Fruit fly (Drosophila melanogaster) S2 (cell line): ENCODE data around the gene CG13384.

Experiments
- CG8478 ChIP-seq: fragments of >200 bp; optimal IDR thresholded peaks from 2 replicates; lab custom pipeline; 2018
- CTCF ChIP-seq, 2 experiments: fragments of >200 bp; optimal IDR thresholded peaks; 2 replicates each; lab custom pipeline; 2018

CG13384 gene

DNA sequence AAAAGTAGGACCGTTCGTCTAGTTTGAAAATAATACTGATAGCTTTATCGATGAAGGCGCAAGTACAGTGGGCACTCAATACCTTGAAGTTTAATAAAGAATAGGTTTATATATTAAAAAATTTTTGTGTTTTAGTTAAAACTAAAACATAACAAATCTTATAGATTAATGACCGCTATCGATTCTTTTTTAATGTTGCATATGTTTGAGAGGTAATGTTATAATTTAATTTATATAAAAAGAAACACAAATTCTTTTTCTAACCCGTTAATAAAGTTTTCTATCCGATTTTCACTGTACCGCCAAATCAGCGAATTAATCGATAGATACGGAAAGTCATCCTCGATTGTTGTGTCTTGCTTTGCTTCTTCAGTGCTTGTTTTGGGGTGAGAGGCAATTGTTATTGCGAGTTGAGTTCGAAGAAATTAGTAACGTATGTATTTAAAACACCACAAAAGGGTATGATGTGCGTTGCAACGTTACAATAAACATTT is at the start of gene CG13384, which contains the start of gene Dad1:
Gene CG13384, plus strand, starts transcription at position 348 of the 494 bp plus-strand sequence.
Gene Dad1, minus strand, starts transcription at position 30 of the 494 bp plus-strand sequence.
- no peak for TF ChIP-seq CG8478
- TF ChIP-seq CTCF (optimal IDR thresholded peaks at IDR 0.05; lab: Kevin White, UChicago), result no peak

DNA sequence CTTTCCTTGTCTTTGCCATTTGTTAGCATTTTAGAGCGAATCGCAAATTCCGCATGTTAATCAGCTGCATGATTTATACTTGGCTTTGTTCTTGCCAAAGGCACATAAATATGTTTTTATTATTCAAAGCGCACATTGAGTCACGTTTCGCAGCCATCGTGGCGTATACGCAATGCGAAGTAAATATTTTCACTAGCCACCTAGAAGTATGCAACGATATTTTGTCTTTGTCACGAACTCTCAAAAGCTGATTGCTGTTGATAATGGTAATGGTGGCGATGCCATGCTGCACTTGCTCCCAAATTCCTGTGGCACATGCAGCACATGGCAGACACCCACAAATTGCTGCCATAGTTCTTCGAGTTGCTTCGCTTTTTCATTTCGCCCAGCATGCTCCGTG is 49.5 kb upstream of the CG13384 start:
- TF ChIP-seq CG8478, result no peak
- TF ChIP-seq CTCF (optimal IDR thresholded peaks at IDR 0.05; lab: Kevin White, UChicago), result no peak

DNA sequence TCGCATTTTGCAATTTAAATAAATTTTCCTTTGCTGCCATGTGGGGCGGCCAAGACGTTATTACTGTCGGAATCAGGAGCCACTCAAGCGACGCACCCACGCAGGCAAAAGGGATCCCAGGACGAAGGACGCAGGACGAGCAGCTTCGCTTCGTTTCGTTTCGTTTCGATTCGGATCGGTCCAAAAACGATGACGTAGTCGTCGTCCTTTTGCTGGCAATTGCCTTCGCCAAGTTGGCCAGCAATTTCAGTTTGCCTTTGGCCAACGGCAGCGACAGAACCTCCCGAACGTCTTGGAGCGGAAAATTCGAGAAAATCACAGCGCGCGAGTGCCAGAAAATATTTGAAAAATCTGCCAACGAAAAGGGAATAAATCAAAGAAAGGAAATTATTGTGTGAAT is 46.2 kb upstream of the CG13384 start, which contains the start of gene witty:
Gene witty, plus strand, starts transcription at position 249 of the 400 bp plus-strand sequence.
- TF ChIP-seq CG8478, result no peak
- TF ChIP-seq CTCF (optimal IDR thresholded peaks at IDR 0.05; lab: Kevin White, UChicago), result no peak

DNA sequence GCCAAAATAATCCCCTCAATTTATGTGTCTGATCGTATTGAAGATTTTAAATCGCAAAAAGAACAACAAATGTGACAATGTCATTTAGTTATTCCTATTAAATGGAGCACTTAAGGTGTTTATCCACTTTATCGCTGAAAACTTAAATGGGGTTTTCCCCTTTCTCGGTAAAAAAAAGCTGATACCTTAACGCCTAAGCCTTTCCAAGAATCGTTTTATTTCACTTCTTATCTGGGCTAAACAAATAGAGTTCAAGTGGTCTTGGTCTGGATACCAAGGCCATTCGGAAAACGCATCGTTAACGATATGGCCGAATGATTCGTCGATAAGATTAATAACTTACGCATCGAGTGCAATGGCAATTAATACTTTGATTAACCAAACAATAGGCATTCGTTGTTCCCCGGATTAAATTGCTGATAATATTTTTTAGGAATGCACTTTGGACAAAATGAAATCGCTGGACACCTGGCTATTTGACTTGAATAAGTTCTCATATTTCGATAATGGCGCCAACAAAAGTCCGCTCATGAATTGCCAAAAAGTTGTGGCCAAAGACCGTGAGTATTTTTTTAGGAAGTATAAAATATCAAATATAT is 44.4 kb upstream of the CG13384 start:
- TF ChIP-seq CG8478 (no peak), CTCF (optimal IDR thresholded peaks at IDR 0.05; lab: Kevin White, UChicago) (no peak)

DNA sequence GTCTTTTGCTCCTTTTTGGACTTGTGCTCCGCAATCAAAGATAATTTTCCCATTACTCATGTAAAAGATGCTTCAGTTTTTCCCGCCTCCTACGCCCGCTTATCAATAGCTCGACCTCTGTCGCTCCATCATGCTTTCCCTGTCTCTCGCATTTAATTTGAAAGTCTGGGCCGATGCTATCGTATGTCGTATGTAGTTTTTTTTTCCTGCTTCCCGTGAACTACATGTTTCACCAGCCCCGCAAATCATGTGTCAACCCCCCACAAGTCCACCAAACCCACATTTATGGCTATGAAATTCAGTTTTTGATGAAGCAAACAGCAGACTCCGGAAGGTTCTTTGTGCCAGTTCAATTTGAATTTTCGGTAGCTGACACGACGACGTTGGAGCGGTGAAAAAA is 41.9 kb upstream of the CG13384 start, which contains the start of gene CG14273:
Gene CG14273, plus strand, starts transcription at position 301 of the 400 bp plus-strand sequence.
- no peak for TF ChIP-seq CTCF (optimal IDR thresholded peaks at IDR 0.05; lab: Kevin White, UChicago)
- no peak for TF ChIP-seq CG8478

DNA sequence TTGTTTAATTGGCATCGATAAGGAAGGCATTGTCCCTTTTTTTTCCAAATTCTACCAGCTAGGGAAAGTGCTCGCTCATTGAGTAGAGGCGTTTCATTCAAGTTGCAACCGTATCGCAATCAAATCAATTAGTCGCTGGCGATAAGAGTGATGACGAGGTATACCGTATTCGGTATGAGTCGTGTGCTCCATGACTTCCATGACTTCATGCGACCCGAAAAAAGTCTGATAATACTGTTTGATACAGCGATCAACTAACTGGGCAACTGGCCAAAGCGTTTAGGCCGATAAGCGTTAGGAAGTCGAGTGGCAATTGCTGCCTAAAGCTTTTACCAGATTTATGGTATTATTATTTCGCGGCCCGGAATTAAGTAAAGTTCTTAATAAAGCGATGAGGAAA is 39.7 kb upstream of the CG13384 start:
- no peak for TF ChIP-seq CG8478
- TF ChIP-seq CTCF (optimal IDR thresholded peaks at IDR 0.05; lab: Kevin White, UChicago), result no peak

DNA sequence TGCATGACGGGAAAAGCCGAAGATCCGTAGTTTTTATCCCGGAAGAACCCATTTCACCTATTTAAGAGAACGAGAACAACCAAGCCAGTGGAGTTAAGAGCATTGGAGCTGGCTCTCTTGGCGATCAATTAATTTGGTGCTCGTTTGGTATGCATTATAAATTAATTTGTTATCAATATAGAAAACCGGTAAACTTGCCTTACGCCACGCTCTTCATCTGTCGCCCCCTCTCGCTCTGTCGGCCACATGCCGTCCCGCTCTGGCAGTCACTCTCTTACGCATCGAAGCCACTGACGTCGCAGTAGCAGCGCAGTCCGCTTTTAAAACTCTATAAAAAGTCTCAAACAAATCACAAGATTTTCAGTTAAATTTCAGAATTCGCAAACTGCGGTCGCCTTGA is 38.0 kb upstream of the CG13384 start, which contains the start of gene CG7778:
Gene CG7778, plus strand, starts transcription at position 361 of the 400 bp plus-strand sequence.
- TF ChIP-seq CTCF (optimal IDR thresholded peaks at IDR 0.05; lab: Kevin White, UChicago), result no peak
- no peak for TF ChIP-seq CG8478

DNA sequence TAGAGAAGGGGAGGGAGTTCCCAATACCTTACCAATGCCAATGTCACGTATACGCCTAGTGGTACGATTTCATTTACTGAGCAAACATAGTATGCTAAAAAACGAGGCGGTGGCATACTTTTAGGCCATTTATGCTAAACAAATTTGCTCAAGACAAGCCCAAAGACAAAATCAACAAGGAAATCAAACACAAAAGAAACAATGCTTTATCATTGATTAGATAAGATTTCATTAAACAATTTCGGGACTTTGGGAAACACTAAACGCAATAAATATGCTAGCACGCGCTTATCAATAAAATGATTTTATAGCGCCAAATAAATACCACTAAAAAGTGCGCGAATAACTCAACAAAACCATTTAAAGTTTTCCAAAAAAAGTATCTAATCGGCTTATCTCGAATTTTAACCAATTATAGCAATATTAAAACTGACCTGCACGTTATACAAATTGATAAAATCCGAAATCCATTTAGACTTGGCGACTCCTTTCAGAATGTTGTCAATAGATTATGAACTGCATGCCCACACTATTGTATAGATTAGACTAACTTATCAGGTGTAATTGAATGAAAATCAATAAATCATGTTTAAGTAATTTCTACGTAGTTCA is 33.6 kb upstream of the CG13384 start:
- TF ChIP-seq CTCF (optimal IDR thresholded peaks at IDR 0.05; lab: Kevin White, UChicago), result no peak
- no peak for TF ChIP-seq CG8478

DNA sequence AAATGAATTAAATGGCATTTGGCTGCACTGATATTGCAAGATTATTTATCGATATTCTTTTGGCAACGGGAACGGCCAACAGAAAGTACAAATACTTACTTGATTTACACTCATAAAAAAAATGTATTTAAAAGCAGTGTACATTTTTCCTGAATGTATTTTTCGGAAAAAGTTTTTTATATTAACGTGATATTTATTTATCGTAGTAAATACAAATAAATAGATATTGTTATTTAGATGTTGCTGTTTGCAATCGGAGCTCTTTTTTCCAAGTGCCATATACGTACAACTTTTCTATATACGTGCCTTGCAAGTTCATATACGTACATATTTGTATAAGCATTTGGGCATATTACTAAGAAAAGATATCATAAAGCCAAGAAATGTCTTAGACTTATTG is 32.9 kb upstream of the CG13384 start:
- TF ChIP-seq CTCF (optimal IDR thresholded peaks at IDR 0.05; lab: Kevin White, UChicago), result no peak
- no peak for TF ChIP-seq CG8478

DNA sequence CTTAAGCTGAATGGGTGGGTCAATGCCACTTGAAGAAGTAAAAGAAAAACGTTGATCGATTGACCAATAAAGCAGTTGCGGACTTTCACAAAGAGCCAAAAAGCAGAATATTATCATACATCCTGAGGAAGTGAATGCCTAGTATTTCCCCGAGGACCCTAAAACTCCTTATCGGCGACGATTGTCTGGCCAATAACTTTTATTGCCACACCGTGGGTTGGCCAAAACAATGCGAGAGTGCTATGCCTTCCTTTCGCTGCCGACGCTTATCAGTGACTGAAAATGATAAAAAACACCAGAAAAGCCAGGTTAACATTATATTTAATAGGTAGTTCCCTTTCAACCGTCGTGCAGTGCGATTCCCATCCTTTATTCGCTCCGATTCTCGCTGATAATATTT is 32.4 kb upstream of the CG13384 start, which contains the start of gene Mur29B:
Gene Mur29B, plus strand, starts transcription at position 324 of the 400 bp plus-strand sequence.
- TF ChIP-seq CTCF (optimal IDR thresholded peaks at IDR 0.05; lab: Kevin White, UChicago) (no peak), CG8478 (no peak)

DNA sequence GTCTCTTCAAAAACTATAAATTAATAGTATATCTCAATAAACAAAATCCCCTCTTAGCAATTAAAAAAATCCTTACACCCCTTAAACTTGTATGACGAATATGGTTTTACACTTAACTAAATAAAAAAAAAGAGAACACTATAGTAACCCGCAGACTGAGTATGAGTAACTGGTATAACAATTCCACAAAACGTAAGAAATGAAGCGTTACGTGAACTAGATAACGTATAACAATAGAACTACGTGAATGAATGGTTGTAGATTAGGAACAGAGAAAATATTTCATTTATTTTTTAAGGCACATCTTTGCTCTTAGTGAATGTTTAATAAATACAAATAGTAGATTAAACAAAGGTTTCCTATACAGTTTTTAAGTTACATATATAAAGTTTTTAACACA is 28.8 kb upstream of the CG13384 start:
- no peak for TF ChIP-seq CG8478
- no peak for TF ChIP-seq CTCF (optimal IDR thresholded peaks at IDR 0.05; lab: Kevin White, UChicago)

DNA sequence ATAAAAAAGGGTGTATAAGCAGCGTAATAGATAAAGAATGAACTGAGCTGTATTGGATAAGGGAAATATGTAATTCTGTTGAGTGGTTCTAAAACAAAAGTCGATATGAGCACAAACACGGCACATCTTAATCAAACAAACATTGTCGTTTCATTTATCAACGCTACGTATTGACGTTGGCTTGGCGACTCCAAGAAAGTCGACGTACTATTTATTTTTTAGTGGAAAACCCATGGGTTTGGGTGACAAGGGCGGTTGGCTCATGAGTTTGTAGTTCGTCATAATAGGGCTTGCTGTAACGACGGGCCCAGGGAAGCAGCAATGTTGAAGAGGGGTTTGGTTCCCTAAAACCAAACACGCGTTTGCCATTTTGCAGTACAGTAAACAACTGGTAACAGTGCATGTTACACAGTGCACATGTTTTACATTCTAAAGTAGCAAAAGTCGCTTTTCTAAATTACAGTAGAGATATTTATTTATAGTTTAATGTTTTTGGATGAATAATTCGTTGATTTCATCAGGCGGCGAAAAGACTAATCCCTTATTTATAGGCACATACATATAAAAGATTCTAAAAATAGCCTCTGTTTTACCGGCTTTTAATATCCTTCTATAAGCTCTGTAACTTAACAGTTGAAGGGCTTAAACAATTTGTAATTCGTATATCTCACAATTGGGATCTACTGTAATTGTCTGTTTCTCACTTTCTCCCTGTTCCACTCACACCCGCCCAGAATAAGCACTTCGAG is 22.9 kb upstream of the CG13384 start:
- no peak for TF ChIP-seq CTCF (optimal IDR thresholded peaks at IDR 0.05; lab: Kevin White, UChicago)
- no peak for TF ChIP-seq CG8478

DNA sequence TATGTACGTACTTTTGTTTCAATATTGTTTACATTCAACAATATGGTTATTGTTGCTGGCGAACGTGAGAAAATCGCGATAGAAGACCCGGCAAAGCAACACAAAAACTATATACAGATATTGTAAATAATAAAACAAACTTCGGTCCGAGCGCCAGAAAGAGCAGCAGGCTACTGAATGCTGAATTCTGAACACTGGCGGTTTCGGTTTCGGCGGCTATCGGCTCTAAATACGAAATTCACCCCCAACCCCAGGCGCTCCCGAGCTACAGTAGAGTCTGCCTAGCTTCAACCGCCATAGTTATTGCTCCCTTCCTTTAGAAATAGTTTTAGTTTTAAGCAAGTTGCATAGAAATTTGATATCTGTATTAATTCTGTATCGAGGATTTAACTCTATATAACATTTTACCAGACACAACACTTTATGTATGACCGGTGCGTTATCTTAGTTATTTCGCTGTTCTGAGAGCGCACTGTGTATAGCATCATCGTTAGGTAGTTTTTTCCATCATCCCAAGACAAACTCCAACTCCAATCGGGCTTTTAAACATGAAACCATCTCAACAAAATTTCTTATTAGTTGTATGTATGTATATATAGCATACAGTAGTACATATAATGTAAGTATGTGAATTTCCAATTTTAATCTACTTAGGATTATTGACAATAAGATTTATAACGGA is 21.8 kb upstream of the CG13384 start, which contains the start of gene CG7627:
Gene CG7627, minus strand, starts transcription at position 197 of the 682 bp plus-strand sequence.
- TF ChIP-seq CG8478 (no peak), CTCF (optimal IDR thresholded peaks at IDR 0.05; lab: Kevin White, UChicago) (no peak)

DNA sequence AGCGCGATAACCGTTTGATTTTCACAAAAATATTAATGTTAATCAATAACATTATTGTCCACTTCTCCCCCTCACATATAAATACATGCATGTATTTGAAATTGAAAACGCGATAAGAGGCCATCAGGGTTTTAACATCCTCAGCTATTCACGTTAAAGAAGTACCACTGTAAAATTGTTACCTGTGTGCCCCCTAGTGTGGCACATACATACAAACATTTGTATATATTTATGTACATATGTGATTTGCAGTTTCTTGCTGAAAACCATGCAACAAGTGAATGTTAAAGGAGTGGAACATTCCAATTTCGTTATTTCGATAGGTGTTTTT is 21.3 kb upstream of the CG13384 start:
- no peak for TF ChIP-seq CG8478
- TF ChIP-seq CTCF (optimal IDR thresholded peaks at IDR 0.05; lab: Kevin White, UChicago), result no peak
